Fruit fly (Drosophila melanogaster) Kc167 (cell line): ENCODE results near the gene bun.

Experiments used
- Sin3A ChIP-seq: fragments of >200 bp; optimal IDR thresholded peaks from 2 replicates; lab custom pipeline; 2018; ENCODE audit warnings: missing external identifiers
- psq ChIP-seq: fragments of >200 bp; optimal IDR thresholded peaks from 2 replicates; lab custom pipeline; 2017; ENCODE audit warnings: missing external identifiers
- ttk ChIP-seq: sonication (Bioruptor generic); optimal IDR thresholded peaks from 2 replicates; lab custom pipeline; 2017; ENCODE audit warnings: missing external identifiers

dm6 chr2L:12532628-12533027, 13.8 kb downstream of the bun start:
- no peak for TF ChIP-seq ttk
- no peak for TF ChIP-seq psq (lab: Kevin White, UChicago)
- no peak for TF ChIP-seq Sin3A (lab: Kevin White, UChicago)
